Fruit fly (Drosophila melanogaster): Measurements from ENCODE around the gene thw.

DNA sequence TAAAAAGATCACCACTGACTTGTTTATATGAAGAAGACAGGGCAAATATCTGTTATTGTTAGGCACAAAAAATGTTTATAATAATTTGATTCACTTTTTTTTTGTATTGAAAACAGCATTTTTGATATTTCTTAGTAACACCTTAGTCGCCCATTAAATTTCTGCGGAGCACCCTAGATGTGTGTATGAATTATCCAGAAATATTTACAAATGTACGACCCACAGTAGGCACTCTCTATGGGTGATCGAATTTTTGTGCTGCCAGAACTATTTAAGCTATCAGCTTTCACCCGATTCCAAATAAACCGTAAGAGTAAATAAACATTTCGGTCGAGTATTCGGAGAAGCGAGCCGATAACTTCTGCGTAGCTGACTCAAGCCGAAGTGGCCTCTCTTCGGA lies 61.4 kb downstream of the thw start, which contains the start of gene RacGAP84C:
- TF ChIP-seq EcR (GFP tag; optimal IDR thresholded peaks at IDR 0.05) (no peak), psq (optimal IDR thresholded peaks at IDR 0.05) (no peak), pan (optimal IDR thresholded peaks at IDR 0.05) (no peak), CG8478 (optimal IDR thresholded peaks at IDR 0.05) (no peak), usp (GFP tag; optimal IDR thresholded peaks at IDR 0.05) (no peak), Dll (optimal IDR thresholded peaks at IDR 0.05) (no peak)
